Fruit fly (Drosophila melanogaster): ENCODE data around the gene mtSSB.
"Not testable (repeated sequence)": the region's sequence is repeated elsewhere in the genome, so short reads cannot be mapped to it uniquely, and the experiment has no call there.

Gene mtSSB

DNA sequence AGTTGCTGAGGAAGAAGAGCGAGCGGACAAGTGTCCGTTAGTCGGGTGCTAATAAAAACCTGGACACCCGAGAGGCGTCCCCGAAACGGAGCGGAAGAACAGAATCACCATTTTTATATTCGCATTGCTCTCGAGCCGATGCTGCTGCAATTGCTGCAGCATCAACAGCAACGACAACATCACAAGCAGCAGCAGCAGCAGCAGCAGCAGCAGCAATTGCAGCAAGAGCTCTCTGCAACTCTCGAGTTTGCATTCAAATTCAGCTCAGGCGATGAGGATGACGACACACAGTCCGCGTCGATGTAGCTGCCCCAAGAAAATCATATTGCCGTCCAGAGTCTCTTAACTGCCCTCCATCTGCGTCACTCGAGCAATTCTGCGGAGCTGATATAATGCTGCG lies 1.1 kb upstream of the mtSSB start:
- TF ChIP-seq psq (optimal IDR thresholded peaks at IDR 0.05) (no peak), pan (optimal IDR thresholded peaks at IDR 0.05) (no peak), usp (GFP tag; optimal IDR thresholded peaks at IDR 0.05) (no peak), CG8478 (optimal IDR thresholded peaks at IDR 0.05) (no peak), Dll (optimal IDR thresholded peaks at IDR 0.05) (no peak), EcR (GFP tag; optimal IDR thresholded peaks at IDR 0.05) (no peak)

DNA sequence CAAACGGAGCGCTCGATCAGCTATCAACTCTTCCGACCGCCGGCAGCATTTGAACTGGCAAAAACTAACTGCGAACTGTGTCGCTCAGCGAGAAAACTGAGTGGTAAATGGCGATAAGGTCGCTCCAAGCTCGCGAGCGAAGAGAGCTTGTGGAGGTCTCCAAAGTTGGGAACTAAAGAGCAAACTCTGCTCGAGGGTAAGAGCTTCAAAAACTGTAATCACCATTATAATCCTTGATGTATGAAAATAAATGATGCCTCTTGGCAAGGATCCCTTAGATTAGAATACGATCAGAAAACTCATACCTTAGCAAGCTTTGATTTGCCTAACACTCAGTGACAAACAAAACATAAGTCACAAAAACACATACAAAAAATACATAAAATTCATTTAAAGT lies 2.0 kb downstream of the mtSSB start, which contains the start of the genes CG6126 and CG31287:
Gene CG6126 (minus strand): TSS at position 59 of the 397 bp plus-strand sequence.
Gene CG31287 (plus strand): TSS at position 347 of the 397 bp plus-strand sequence.
- no peak for TF ChIP-seq pan (optimal IDR thresholded peaks at IDR 0.05)
- no peak for TF ChIP-seq psq (optimal IDR thresholded peaks at IDR 0.05)
- no peak for TF ChIP-seq EcR (GFP tag; optimal IDR thresholded peaks at IDR 0.05)
- TF ChIP-seq usp (GFP tag; optimal IDR thresholded peaks at IDR 0.05) = no peak
- TF ChIP-seq CG8478 (optimal IDR thresholded peaks at IDR 0.05) = no peak
- no peak for TF ChIP-seq Dll (optimal IDR thresholded peaks at IDR 0.05)

dm6 chr3R:16202335-16203024 lies 2.6 kb downstream of the mtSSB start:
- no peak for TF ChIP-seq pan (optimal IDR thresholded peaks at IDR 0.05)
- no peak for TF ChIP-seq usp (GFP tag; optimal IDR thresholded peaks at IDR 0.05)
- no peak for TF ChIP-seq CG8478 (optimal IDR thresholded peaks at IDR 0.05)
- TF ChIP-seq psq (optimal IDR thresholded peaks at IDR 0.05) = no peak
- TF ChIP-seq EcR (GFP tag; optimal IDR thresholded peaks at IDR 0.05) = no peak
- no peak for TF ChIP-seq Dll (optimal IDR thresholded peaks at IDR 0.05)

dm6 chr3R:16200497-16201019 lies 4.5 kb downstream of the mtSSB start:
- no peak for TF ChIP-seq EcR (GFP tag; optimal IDR thresholded peaks at IDR 0.05)
- no peak for TF ChIP-seq pan (optimal IDR thresholded peaks at IDR 0.05)
- TF ChIP-seq CG8478 (optimal IDR thresholded peaks at IDR 0.05) = no peak

DNA sequence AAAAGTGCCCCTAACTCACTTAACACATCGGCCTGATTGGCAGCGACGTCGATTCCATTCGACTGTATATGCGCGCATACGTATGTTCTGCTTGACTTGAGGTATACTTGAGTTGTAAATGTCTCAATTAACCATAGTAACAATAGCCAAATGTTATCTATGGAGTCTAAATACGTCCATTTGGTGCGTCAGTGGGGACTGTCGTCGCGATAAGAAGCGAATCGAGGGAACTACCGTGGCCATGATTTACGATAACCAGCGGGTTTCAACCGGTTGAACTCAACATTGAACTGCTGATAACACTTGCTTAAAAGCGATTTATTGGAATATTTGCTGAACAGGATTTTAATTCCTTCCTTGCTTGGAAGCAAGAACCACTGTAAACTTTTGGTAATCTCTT lies 14.3 kb downstream of the mtSSB start:
- TF ChIP-seq usp (GFP tag; optimal IDR thresholded peaks at IDR 0.05) (no peak), pan (optimal IDR thresholded peaks at IDR 0.05) (no peak), Dll (optimal IDR thresholded peaks at IDR 0.05) (no peak), EcR (GFP tag; optimal IDR thresholded peaks at IDR 0.05) (no peak), CG8478 (optimal IDR thresholded peaks at IDR 0.05) (no peak), psq (optimal IDR thresholded peaks at IDR 0.05) (no peak)

- no peak for TF ChIP-seq psq (optimal IDR thresholded peaks at IDR 0.05)
- TF ChIP-seq Dll (optimal IDR thresholded peaks at IDR 0.05) = no peak
- no peak for TF ChIP-seq CG8478 (optimal IDR thresholded peaks at IDR 0.05)
- TF ChIP-seq EcR (GFP tag; optimal IDR thresholded peaks at IDR 0.05) = no peak
- no peak for TF ChIP-seq usp (GFP tag; optimal IDR thresholded peaks at IDR 0.05)
- no peak for TF ChIP-seq pan (optimal IDR thresholded peaks at IDR 0.05)
These were observed 14.8 kb downstream of the mtSSB start for dm6 chr3R:16190183-16190763.

DNA sequence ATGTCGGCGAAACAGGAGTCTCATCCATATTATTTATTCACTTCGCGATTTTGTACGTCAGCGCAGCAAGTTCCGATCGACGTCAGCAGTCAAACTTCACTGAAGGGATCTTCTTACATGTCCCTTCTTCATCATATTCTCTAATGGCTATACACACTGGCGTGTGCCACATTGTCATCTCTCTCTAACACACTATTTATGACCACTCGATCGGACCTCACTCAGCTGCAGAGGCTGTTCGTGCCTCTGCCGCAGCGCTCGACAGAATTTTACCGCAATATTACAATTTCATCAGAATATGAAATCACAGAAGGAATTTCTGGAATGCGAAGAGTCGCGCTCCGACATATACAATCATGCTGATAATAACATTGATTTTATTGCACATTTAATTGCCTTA lies 15.6 kb downstream of the mtSSB start, which contains the start of gene Bin1:
Gene Bin1 (minus strand): TSS at position 101 of the 400 bp plus-strand sequence.
- not testable (repeated sequence) for TF ChIP-seq pan (optimal IDR thresholded peaks at IDR 0.05); Dll (optimal IDR thresholded peaks at IDR 0.05); EcR (GFP tag; optimal IDR thresholded peaks at IDR 0.05)

- TF ChIP-seq Dll (optimal IDR thresholded peaks at IDR 0.05) = no peak
- no peak for TF ChIP-seq usp (GFP tag; optimal IDR thresholded peaks at IDR 0.05)
- TF ChIP-seq pan (optimal IDR thresholded peaks at IDR 0.05) = no peak
- no peak for TF ChIP-seq psq (optimal IDR thresholded peaks at IDR 0.05)
- TF ChIP-seq EcR (GFP tag; optimal IDR thresholded peaks at IDR 0.05) = no peak
- no peak for TF ChIP-seq CG8478 (optimal IDR thresholded peaks at IDR 0.05)
These were observed 17.3 kb downstream of the mtSSB start for dm6 chr3R:16187737-16188136.

dm6 chr3R:16186791-16187681 lies 18.0 kb downstream of the mtSSB start, which contains the start of gene sra:
sra (plus strand) TSS chr3R:16186999.
- TF ChIP-seq usp (GFP tag; optimal IDR thresholded peaks at IDR 0.05) (no peak), EcR (GFP tag; optimal IDR thresholded peaks at IDR 0.05) (no peak), CG8478 (optimal IDR thresholded peaks at IDR 0.05) (no peak)

DNA sequence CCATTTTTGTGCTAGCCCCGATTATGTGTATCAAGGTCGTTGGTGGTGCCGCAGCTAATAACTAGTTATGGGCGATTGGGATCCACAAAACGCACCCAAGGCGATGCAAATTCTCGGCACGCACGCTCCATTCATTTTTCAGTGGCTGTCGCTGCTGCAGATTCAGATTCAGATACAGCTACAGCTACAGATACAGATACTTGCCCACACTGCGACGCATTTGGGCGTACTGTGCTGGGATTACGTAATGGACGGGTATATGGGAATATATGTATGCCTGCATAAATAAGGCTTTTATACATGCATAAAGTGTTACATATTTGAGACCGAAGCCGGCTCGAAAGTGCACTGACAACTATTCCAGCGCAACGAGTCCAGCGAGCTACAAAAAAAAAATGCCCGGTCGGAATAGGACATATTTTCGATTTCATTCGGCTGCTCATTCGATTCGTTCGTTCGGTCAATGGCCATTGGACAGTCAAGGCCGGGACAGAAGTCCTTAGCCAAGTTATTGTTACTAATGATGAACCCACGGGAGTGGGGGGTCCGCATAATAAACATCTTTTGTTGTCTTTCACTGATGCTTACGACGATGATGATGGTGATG lies 22.7 kb downstream of the mtSSB start:
- no peak for TF ChIP-seq CG8478 (optimal IDR thresholded peaks at IDR 0.05)
- TF ChIP-seq usp (GFP tag; optimal IDR thresholded peaks at IDR 0.05) = no peak
- peak in 1 of 2 experiments; percentile 23 for TF ChIP-seq EcR (GFP tag; optimal IDR thresholded peaks at IDR 0.05)
- TF ChIP-seq psq (optimal IDR thresholded peaks at IDR 0.05) = no peak

DNA sequence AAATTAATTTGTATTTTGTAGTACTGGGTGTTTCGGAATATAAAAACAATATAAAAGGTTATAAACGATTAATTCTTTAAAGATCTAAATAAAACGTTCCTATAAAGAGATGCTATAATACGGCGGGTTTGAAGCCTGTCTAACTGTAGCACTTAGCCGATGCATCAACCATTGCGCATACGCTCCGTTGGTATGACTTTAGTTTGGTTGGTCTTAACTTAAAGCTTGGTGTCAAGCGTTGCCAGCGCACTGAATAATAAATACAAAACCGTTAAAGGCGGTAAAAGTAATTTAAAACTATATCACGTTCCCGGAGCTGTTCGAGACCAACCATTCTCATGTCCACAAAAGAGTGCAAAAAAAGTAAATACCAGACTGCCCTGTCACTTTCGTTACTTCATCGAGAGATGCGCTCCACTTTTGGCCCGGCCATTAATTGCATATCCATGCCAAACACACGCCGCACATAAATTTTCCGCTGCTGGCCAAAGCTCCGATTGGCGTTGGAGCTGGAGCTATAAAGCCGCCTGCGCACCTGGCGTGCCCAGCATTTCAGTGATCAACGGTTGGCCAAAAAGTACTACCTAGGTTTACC lies 24.5 kb downstream of the mtSSB start, which contains the start of gene CG8927:
Gene CG8927 (plus strand): TSS at position 545 of the 595 bp plus-strand sequence.
- TF ChIP-seq psq (optimal IDR thresholded peaks at IDR 0.05) (no peak), CG8478 (optimal IDR thresholded peaks at IDR 0.05) (no peak), pan (optimal IDR thresholded peaks at IDR 0.05) (no peak), Dll (optimal IDR thresholded peaks at IDR 0.05) (no peak)

Data from whole organism.